Fruit fly (Drosophila melanogaster) whole organism, embryonic: ENCODE results near the gene CG5968.

Experiments
- Antp ChIP-seq: fragments of 200-800 bp; sonication (Bioruptor generic); optimal IDR thresholded peaks from 3 replicates; lab custom pipeline; 2016; ENCODE audit warnings: missing biosample characterization, missing genetic modification characterization
- Atf6 ChIP-seq: fragments of 200-800 bp; sonication (Bioruptor generic); IDR thresholded peaks from 2 replicates; pipeline ENCODE4 v1.3.6; 2022; ENCODE audit warnings: missing biosample characterization, missing genetic modification characterization
- BEAF-32 ChIP-seq: fragments of 200-800 bp; sonication (Bioruptor generic); optimal IDR thresholded peaks from 3 replicates; lab custom pipeline; 2017; ENCODE audit warnings: missing biosample characterization, missing genetic modification characterization, mild to moderate bottlenecking, moderate library complexity, missing genetic modification reagents
- CG1024 ChIP-seq: fragments of 200-800 bp; sonication (Bioruptor generic); IDR thresholded peaks from 2 replicates; pipeline ENCODE4 v1.3.6; 2022; ENCODE audit warnings: missing biosample characterization, missing genetic modification characterization
- CG11456 ChIP-seq: fragments of 200-800 bp; sonication (Bioruptor generic); IDR thresholded peaks from 3 replicates; pipeline ENCODE4 v1.3.6; 2022; ENCODE audit warnings: missing biosample characterization, missing genetic modification characterization
- CG1233 ChIP-seq: fragments of 200-800 bp; sonication (Bioruptor generic); optimal IDR thresholded peaks from 4 replicates; lab custom pipeline; 2018; ENCODE audit warnings: missing biosample characterization, mild to moderate bottlenecking, missing genetic modification characterization
- CG14014 ChIP-seq: fragments of 200-800 bp; sonication (Bioruptor generic); IDR thresholded peaks from 2 replicates; pipeline ENCODE4 v1.3.6; 2022; ENCODE audit warnings: missing biosample characterization, missing genetic modification characterization
- CG1602 ChIP-seq: fragments of 200-800 bp; sonication (Bioruptor generic); optimal IDR thresholded peaks from 3 replicates; lab custom pipeline; 2016; ENCODE audit warnings: missing biosample characterization, missing genetic modification characterization
- CG16815 ChIP-seq: fragments of 200-800 bp; sonication (Bioruptor generic); optimal IDR thresholded peaks from 3 replicates; lab custom pipeline; 2017; ENCODE audit warnings: missing biosample characterization, mild to moderate bottlenecking, missing genetic modification characterization
- CG16863 ChIP-seq: fragments of 200-800 bp; sonication (Bioruptor generic); optimal IDR thresholded peaks from 3 replicates; lab custom pipeline; 2016; ENCODE audit warnings: missing biosample characterization, missing genetic modification characterization
- CG17385 ChIP-seq: fragments of 200-800 bp; sonication (Bioruptor generic); optimal IDR thresholded peaks from 3 replicates; lab custom pipeline; 2018; ENCODE audit warnings: missing biosample characterization, mild to moderate bottlenecking, missing genetic modification characterization
- CG17912 ChIP-seq: fragments of 200-800 bp; sonication (Bioruptor generic); optimal IDR thresholded peaks from 2 replicates; lab custom pipeline; 2018; ENCODE audit warnings: missing biosample characterization, mild to moderate bottlenecking, missing genetic modification characterization
- CG2199 ChIP-seq: fragments of 200-800 bp; sonication (Bioruptor generic); IDR thresholded peaks from 3 replicates; pipeline ENCODE4 v1.3.6; 2022; ENCODE audit warnings: missing biosample characterization, missing genetic modification characterization
- CG2875 ChIP-seq: fragments of 200-800 bp; sonication (Bioruptor generic); optimal IDR thresholded peaks from 2 replicates; lab custom pipeline; 2017; ENCODE audit warnings: missing biosample characterization, mild to moderate bottlenecking, missing genetic modification characterization, missing genetic modification reagents
- CG32532 ChIP-seq: fragments of 200-800 bp; sonication (Bioruptor generic); IDR thresholded peaks from 2 replicates; pipeline ENCODE4 v1.3.6; 2022; ENCODE audit warnings: missing biosample characterization, missing genetic modification characterization
- CG33557 ChIP-seq: fragments of 200-800 bp; sonication (Bioruptor generic); optimal IDR thresholded peaks from 2 replicates; lab custom pipeline; 2019; ENCODE audit warnings: missing biosample characterization, mild to moderate bottlenecking, missing genetic modification characterization, moderate library complexity
- CG4424 ChIP-seq: fragments of 200-800 bp; sonication (Bioruptor generic); optimal IDR thresholded peaks from 3 replicates; lab custom pipeline; 2016; ENCODE audit warnings: missing biosample characterization, missing genetic modification characterization
- CG6654 ChIP-seq: fragments of 200-800 bp; sonication (Bioruptor generic); optimal IDR thresholded peaks from 2 replicates; lab custom pipeline; 2017; ENCODE audit warnings: missing biosample characterization, mild to moderate bottlenecking, missing genetic modification characterization
- CG7271 ChIP-seq: fragments of 200-800 bp; sonication (Bioruptor generic); optimal IDR thresholded peaks from 2 replicates; lab custom pipeline; 2018; ENCODE audit warnings: missing biosample characterization, mild to moderate bottlenecking, missing genetic modification characterization, moderate library complexity
- CG7745 ChIP-seq: fragments of 200-800 bp; sonication (Bioruptor generic); optimal IDR thresholded peaks from 2 replicates; lab custom pipeline; 2018; ENCODE audit warnings: missing biosample characterization, mild to moderate bottlenecking, missing genetic modification characterization, moderate library complexity
- CG7786 ChIP-seq: fragments of 200-800 bp; sonication (Bioruptor generic); optimal IDR thresholded peaks from 2 replicates; lab custom pipeline; 2016; ENCODE audit warnings: missing biosample characterization, missing genetic modification characterization
- CG8089 ChIP-seq: fragments of 200-800 bp; sonication (Bioruptor generic); optimal IDR thresholded peaks from 3 replicates; lab custom pipeline; 2016; ENCODE audit warnings: missing biosample characterization, missing genetic modification characterization
- CG8478 ChIP-seq: fragments of >200 bp; optimal IDR thresholded peaks from 2 replicates; lab custom pipeline; 2018
- CG8765 ChIP-seq: fragments of 200-800 bp; sonication (Bioruptor generic); IDR thresholded peaks from 2 replicates; pipeline ENCODE4 v1.3.6; 2022; ENCODE audit warnings: missing biosample characterization, missing genetic modification characterization
- CG9609 ChIP-seq: fragments of 200-800 bp; sonication (Bioruptor generic); optimal IDR thresholded peaks from 3 replicates; lab custom pipeline; 2016; ENCODE audit warnings: missing biosample characterization, missing genetic modification characterization
- Dip3 ChIP-seq: fragments of 200-800 bp; sonication (Bioruptor generic); optimal IDR thresholded peaks from 3 replicates; lab custom pipeline; 2016; ENCODE audit warnings: missing biosample characterization, missing genetic modification characterization
- Eip74EF ChIP-seq, 2 experiments: fragments of 200-800 bp in 1 of 2; fragments of >200 bp in 1 of 2; sonication (Bioruptor generic) in 1 of 2; optimal IDR thresholded peaks; 2 replicates each; lab custom pipeline; 2017 to 2019; ENCODE audit warnings: missing biosample characterization in 2 of 2, missing genetic modification characterization in 2 of 2, mild to moderate bottlenecking in 1 of 2, moderate library complexity in 1 of 2
- Gug ChIP-seq: fragments of 200-800 bp; sonication (Bioruptor generic); IDR thresholded peaks from 4 replicates; pipeline ENCODE4 v1.3.6; 2022; ENCODE audit warnings: missing biosample characterization, missing genetic modification characterization
- PHDP ChIP-seq: fragments of 200-800 bp; sonication (Bioruptor generic); optimal IDR thresholded peaks from 3 replicates; lab custom pipeline; 2018; ENCODE audit warnings: missing biosample characterization, mild to moderate bottlenecking, missing genetic modification characterization, moderate library complexity
- Spps ChIP-seq: fragments of 200-800 bp; sonication (Bioruptor generic); optimal IDR thresholded peaks from 2 replicates; lab custom pipeline; 2018; ENCODE audit warnings: missing biosample characterization, mild to moderate bottlenecking, missing genetic modification characterization
- amos ChIP-seq: fragments of 200-800 bp; sonication (Bioruptor generic); IDR thresholded peaks from 2 replicates; pipeline ENCODE4 v1.3.6; 2022; ENCODE audit warnings: missing biosample characterization, missing genetic modification characterization; ENCODE audit not compliant: partially characterized antibody
- bab2 ChIP-seq: fragments of 200-800 bp; sonication (Bioruptor generic); optimal IDR thresholded peaks from 2 replicates; lab custom pipeline; 2016; ENCODE audit warnings: missing biosample characterization, missing genetic modification characterization
- bowl ChIP-seq: fragments of 200-800 bp; sonication (Bioruptor generic); IDR thresholded peaks from 2 replicates; pipeline ENCODE4 v1.3.6; 2022; ENCODE audit warnings: missing biosample characterization, missing genetic modification characterization
- br ChIP-seq: fragments of >200 bp; optimal IDR thresholded peaks from 2 replicates; lab custom pipeline; 2017
- cg ChIP-seq: fragments of 200-800 bp; sonication (Bioruptor generic); optimal IDR thresholded peaks from 3 replicates; lab custom pipeline; 2019; ENCODE audit warnings: missing biosample characterization, mild to moderate bottlenecking, missing genetic modification characterization, moderate library complexity
- crp ChIP-seq, 2 experiments: fragments of 200-800 bp; sonication (Bioruptor generic); optimal IDR thresholded peaks; 2 replicates in 1 of 2; 3 replicates in 1 of 2; lab custom pipeline; 2017; ENCODE audit warnings: missing biosample characterization in 2 of 2, missing genetic modification characterization in 2 of 2, mild to moderate bottlenecking in 1 of 2, moderate library complexity in 1 of 2
- dmrt99B ChIP-seq: fragments of 200-800 bp; sonication (Bioruptor generic); optimal IDR thresholded peaks from 2 replicates; lab custom pipeline; 2018; ENCODE audit warnings: missing biosample characterization, mild to moderate bottlenecking, missing genetic modification characterization, moderate library complexity
- fd3F ChIP-seq: fragments of 200-800 bp; sonication (Bioruptor generic); optimal IDR thresholded peaks from 2 replicates; lab custom pipeline; 2018; ENCODE audit warnings: missing biosample characterization, mild to moderate bottlenecking, missing genetic modification characterization, moderate library complexity
- hbn ChIP-seq: fragments of 200-800 bp; sonication (Bioruptor generic); IDR thresholded peaks from 2 replicates; pipeline ENCODE4 v1.3.6; 2022; ENCODE audit warnings: missing biosample characterization, missing genetic modification characterization; ENCODE audit not compliant: partially characterized antibody
- jigr1 ChIP-seq: fragments of 200-800 bp; sonication (Bioruptor generic); IDR thresholded peaks from 3 replicates; pipeline ENCODE4 v1.3.6; 2022; ENCODE audit warnings: missing biosample characterization, missing genetic modification characterization
- klu ChIP-seq: fragments of 200-800 bp; sonication (Bioruptor generic); IDR thresholded peaks from 2 replicates; pipeline ENCODE4 v1.3.6; 2022; ENCODE audit warnings: missing biosample characterization, missing genetic modification characterization
- knrl ChIP-seq: fragments of 200-800 bp; sonication (Bioruptor generic); IDR thresholded peaks from 3 replicates; pipeline ENCODE4 v1.3.6; 2022; ENCODE audit warnings: missing biosample characterization, missing genetic modification characterization; ENCODE audit not compliant: partially characterized antibody
- lilli ChIP-seq: fragments of 200-800 bp; sonication (Bioruptor generic); optimal IDR thresholded peaks from 3 replicates; lab custom pipeline; 2016; ENCODE audit warnings: missing biosample characterization, missing genetic modification characterization
- nmo ChIP-seq: fragments of 200-800 bp; sonication (Bioruptor generic); optimal IDR thresholded peaks from 2 replicates; lab custom pipeline; 2018; ENCODE audit warnings: missing biosample characterization, mild to moderate bottlenecking, missing genetic modification characterization, moderate library complexity
- org-1 ChIP-seq: fragments of 200-800 bp; sonication (Bioruptor generic); optimal IDR thresholded peaks from 2 replicates; lab custom pipeline; 2017; ENCODE audit warnings: missing biosample characterization, missing genetic modification characterization
- sob ChIP-seq: fragments of 200-800 bp; sonication (Bioruptor generic); IDR thresholded peaks from 2 replicates; pipeline ENCODE4 v1.3.6; 2022; ENCODE audit warnings: missing biosample characterization, missing genetic modification characterization
- tgo ChIP-seq: fragments of 200-800 bp; sonication (Bioruptor generic); IDR thresholded peaks from 3 replicates; pipeline ENCODE4 v1.3.6; 2022; ENCODE audit warnings: missing biosample characterization, missing genetic modification characterization
- tio ChIP-seq: fragments of 200-800 bp; sonication (Bioruptor generic); optimal IDR thresholded peaks from 2 replicates; lab custom pipeline; 2017; ENCODE audit warnings: missing biosample characterization, missing genetic modification characterization, inconsistent platforms
- toy ChIP-seq: fragments of 200-800 bp; sonication (Bioruptor generic); IDR thresholded peaks from 2 replicates; pipeline ENCODE4 v1.3.6; 2022; ENCODE audit warnings: missing biosample characterization, missing genetic modification characterization
- trh ChIP-seq: fragments of 200-800 bp; sonication (Bioruptor generic); optimal IDR thresholded peaks from 2 replicates; lab custom pipeline; 2016; ENCODE audit warnings: missing biosample characterization, missing genetic modification characterization
- vfl ChIP-seq: fragments of 200-800 bp; sonication (Bioruptor generic); optimal IDR thresholded peaks from 2 replicates; lab custom pipeline; 2016; ENCODE audit warnings: missing biosample characterization, missing genetic modification characterization
- wek ChIP-seq: fragments of 200-800 bp; sonication (Bioruptor generic); optimal IDR thresholded peaks from 3 replicates; lab custom pipeline; 2018; ENCODE audit warnings: missing biosample characterization, mild to moderate bottlenecking, missing genetic modification characterization, moderate library complexity

CG5968 gene

dm6 chr2L:16544563-16545066, 5.1 kb downstream of the CG5968 start, which contains the start of gene mtgo (continued):
- no peak for TF ChIP-seq Eip74EF (GFP tag; optimal IDR thresholded peaks at IDR 0.05; lab: Kevin White, UChicago)
- TF ChIP-seq lilli (GFP tag; lab: Kevin White, UChicago) = peak; percentile 21
- TF ChIP-seq hbn (GFP tag; lab: Robert Waterston, UW) = no peak
- no peak for TF ChIP-seq Spps (tag; lab: Kevin White, UChicago)
- no peak for TF ChIP-seq CG7271
- no peak for TF ChIP-seq vfl (GFP tag; lab: Kevin White, UChicago)
- TF ChIP-seq CG7745 = no peak
- no peak for TF ChIP-seq org-1 (GFP tag; lab: Kevin White, UChicago)
- TF ChIP-seq toy = no peak
- TF ChIP-seq PHDP (tag; lab: Kevin White, UChicago) = peak; percentile 40
- no peak for TF ChIP-seq fd3F
- no peak for TF ChIP-seq CG33557 (GFP tag; lab: Kevin White, UChicago)
- peak; percentile 64 for TF ChIP-seq CG4424 (GFP tag; lab: Kevin White, UChicago)
- no peak for TF ChIP-seq wek (GFP tag; lab: Kevin White, UChicago)
- TF ChIP-seq CG7786 (GFP tag; lab: Kevin White, UChicago) = no peak
- TF ChIP-seq CG8765 (GFP tag; lab: Robert Waterston, UW) = no peak
- peak; percentile 26; the same call in 1 of the 3 replicates for TF ChIP-seq tgo (GFP tag; lab: Robert Waterston, UW)
- TF ChIP-seq CG2875 (GFP tag; lab: Kevin White, UChicago) = no peak
- no peak for TF ChIP-seq CG2199 (GFP tag; lab: Robert Waterston, UW)
- TF ChIP-seq br = no peak
- no peak for TF ChIP-seq CG16815
- TF ChIP-seq Atf6 (GFP tag; lab: Robert Waterston, UW) = peak; percentile 49
- no peak for TF ChIP-seq CG16863 (GFP tag; lab: Kevin White, UChicago)
- no peak for TF ChIP-seq CG1024
- TF ChIP-seq bowl (GFP tag; lab: Robert Waterston, UW) = no peak
- TF ChIP-seq CG8089 (GFP tag; lab: Kevin White, UChicago) = no peak
- no peak for TF ChIP-seq klu
- TF ChIP-seq cg (GFP tag; lab: Kevin White, UChicago) = no peak
- no peak for TF ChIP-seq CG1602 (GFP tag; lab: Kevin White, UChicago)
- no peak for TF ChIP-seq Gug
- TF ChIP-seq nmo (GFP tag; lab: Kevin White, UChicago) = no peak
- TF ChIP-seq CG17385 (GFP tag; lab: Kevin White, UChicago) = peak; percentile 22
- TF ChIP-seq CG8478 (lab: Kevin White, UChicago) = no peak
- TF ChIP-seq CG9609 = no peak
- no peak for TF ChIP-seq CG11456
- no peak for TF ChIP-seq CG6654 (GFP tag; lab: Kevin White, UChicago)
- TF ChIP-seq bab2 (GFP tag; lab: Kevin White, UChicago) = no peak
- no peak for TF ChIP-seq CG14014 (GFP tag; lab: Robert Waterston, UW)
- peak; percentile 52 for TF ChIP-seq CG1233 (GFP tag; lab: Kevin White, UChicago)
- no peak for TF ChIP-seq jigr1 (GFP tag; lab: Robert Waterston, UW)
- no peak for TF ChIP-seq BEAF-32
- peak; percentile 50; the same call in 1 of the 2 replicates for TF ChIP-seq CG32532 (GFP tag; lab: Robert Waterston, UW)
- no peak for TF ChIP-seq CG17912 (GFP tag; lab: Kevin White, UChicago)
- TF ChIP-seq amos (GFP tag; lab: Robert Waterston, UW) = no peak; the same call in 1 of the 2 replicates
- no peak for TF ChIP-seq tio
- no peak for TF ChIP-seq sob (GFP tag; lab: Robert Waterston, UW)
- no peak for TF ChIP-seq Dip3 (GFP tag; lab: Kevin White, UChicago)
- no peak for TF ChIP-seq crp (GFP tag; optimal IDR thresholded peaks at IDR 0.05; lab: Kevin White, UChicago)
- TF ChIP-seq knrl (GFP tag; lab: Robert Waterston, UW) = no peak
- no peak for TF ChIP-seq Antp (GFP tag; lab: Kevin White, UChicago)
- no peak for TF ChIP-seq trh (GFP tag; lab: Kevin White, UChicago)
- TF ChIP-seq dmrt99B (tag; lab: Kevin White, UChicago) = peak; percentile 76
